Worm (Caenorhabditis elegans) whole organism, late embryonic: ENCODE data around the gene nhr-267.

ENCODE experiments used
- ama-1 ChIP-seq: fragments of 150-350 bp; optimal IDR thresholded peaks from 2 replicates; lab custom pipeline; 2014
- ceh-14 ChIP-seq: sonication (generic microtip); optimal IDR thresholded peaks from 2 replicates; lab custom pipeline; 2016; ENCODE audit warnings: missing genotype, missing genetic modification characterization, missing compliant biosample characterization
- ceh-18 ChIP-seq: sonication (generic microtip); optimal IDR thresholded peaks from 2 replicates; lab custom pipeline; 2016; ENCODE audit warnings: missing genetic modification characterization, missing compliant biosample characterization
- ceh-24 ChIP-seq: sonication (generic microtip); optimal IDR thresholded peaks from 2 replicates; lab custom pipeline; 2016; ENCODE audit warnings: mild to moderate bottlenecking, missing genetic modification characterization, missing compliant biosample characterization
- ceh-30 ChIP-seq: fragments of 150-350 bp; optimal IDR thresholded peaks from 2 replicates; lab custom pipeline; 2014; ENCODE audit warnings: missing biosample characterization, missing genetic modification characterization
- ceh-9 ChIP-seq: sonication (generic microtip); optimal IDR thresholded peaks from 2 replicates; lab custom pipeline; 2016; ENCODE audit warnings: mild to moderate bottlenecking, missing genetic modification characterization, inconsistent platforms, missing compliant biosample characterization
- elt-4 ChIP-seq: sonication (generic microtip); optimal IDR thresholded peaks from 2 replicates; lab custom pipeline; 2016; ENCODE audit warnings: missing genetic modification characterization, missing compliant biosample characterization
- nhr-11 ChIP-seq: fragments of 150-350 bp; optimal IDR thresholded peaks from 2 replicates; lab custom pipeline; 2014; ENCODE audit warnings: missing biosample characterization, missing genetic modification characterization
- nhr-232 ChIP-seq: sonication (generic microtip); optimal IDR thresholded peaks from 2 replicates; lab custom pipeline; 2016; ENCODE audit warnings: missing genetic modification characterization, missing compliant biosample characterization
- pag-3 ChIP-seq: sonication (generic microtip); optimal IDR thresholded peaks from 2 replicates; lab custom pipeline; 2016; ENCODE audit warnings: missing compliant biosample characterization, missing genetic modification characterization, borderline replicate concordance
- pqm-1 ChIP-seq: sonication (generic microtip); optimal IDR thresholded peaks from 2 replicates; lab custom pipeline; 2016; ENCODE audit warnings: missing genetic modification characterization, missing compliant biosample characterization
- sox-4 ChIP-seq: sonication (generic microtip); optimal IDR thresholded peaks from 2 replicates; lab custom pipeline; 2017; ENCODE audit warnings: mild to moderate bottlenecking, missing genetic modification characterization, inconsistent platforms, missing compliant biosample characterization
- ttx-3 ChIP-seq: sonication (generic microtip); optimal IDR thresholded peaks from 2 replicates; lab custom pipeline; 2016; ENCODE audit warnings: missing genetic modification reagents, missing genetic modification characterization, missing compliant biosample characterization
- unc-3 ChIP-seq, 2 experiments: fragments of 200-800 bp in 1 of 2; sonication (Bioruptor generic) in 1 of 2; sonication (generic microtip) in 1 of 2; conservative IDR thresholded peaks in 1 of 2; optimal IDR thresholded peaks in 1 of 2; 2 replicates each; pipeline versions ENCODE4 v1.3.6 to Lab custom; 2016 to 2022; ENCODE audit warnings: missing compliant biosample characterization in 2 of 2, missing genetic modification characterization in 2 of 2, missing genetic modification reagents in 1 of 2

- TF ChIP-seq ama-1 (no peak), unc-3 (GFP tag; conservative IDR thresholded peaks at IDR 0.05; lab: Robert Waterston, UW) (no peak), unc-3 (tag; optimal IDR thresholded peaks at IDR 0.05; lab: Kevin White, UChicago) (no peak), elt-4 (no peak), nhr-11 (tag; lab: Kevin White, UChicago) (no peak), ceh-9 (no peak), ceh-30 (no peak), pqm-1 (no peak), nhr-232 (no peak), ttx-3 (tag; lab: Kevin White, UChicago) (no peak), ceh-18 (tag; lab: Kevin White, UChicago) (no peak), pag-3 (tag; lab: Kevin White, UChicago) (no peak), sox-4 (tag; lab: Kevin White, UChicago) (no peak), ceh-24 (tag; lab: Kevin White, UChicago) (no peak), ceh-14 (no peak)
These were observed 12.1 kb downstream of the nhr-267 start, which contains the start of gene nmy-3 for ce11 chrIV:9274008-9274529.
